Worm (Caenorhabditis elegans) whole organism, L2 larva: ENCODE data around the gene kbp-3.
A peak's percentile ranks its signal among the peaks of the same experiment; 100 is the strongest.

ENCODE experiments used
- C34F6.9 ChIP-seq: fragments of 150-350 bp; optimal IDR thresholded peaks from 2 replicates; lab custom pipeline; 2014; ENCODE audit warnings: missing biosample characterization, missing genetic modification characterization
- F13H6.1 ChIP-seq: sonication (generic microtip); optimal IDR thresholded peaks from 2 replicates; lab custom pipeline; 2016; ENCODE audit warnings: missing genetic modification characterization, missing compliant biosample characterization
- R02D3.7 ChIP-seq: fragments of 150-350 bp; optimal IDR thresholded peaks from 2 replicates; lab custom pipeline; 2014; ENCODE audit warnings: missing biosample characterization, missing genetic modification characterization
- Y55F3AM.14 ChIP-seq: fragments of 200-800 bp; sonication (Bioruptor generic); optimal IDR thresholded peaks from 2 replicates; lab custom pipeline; 2018; ENCODE audit warnings: mild to moderate bottlenecking, missing genetic modification characterization, missing compliant biosample characterization
- ZK546.5 ChIP-seq: sonication (generic microtip); optimal IDR thresholded peaks from 2 replicates; lab custom pipeline; 2017; ENCODE audit warnings: missing biosample characterization, missing genetic modification characterization
- ama-1 ChIP-seq: fragments of 150-350 bp; optimal IDR thresholded peaks from 2 replicates; lab custom pipeline; 2018; ENCODE audit warnings: inconsistent platforms
- blmp-1 ChIP-seq: sonication (generic microtip); optimal IDR thresholded peaks from 2 replicates; lab custom pipeline; 2017; ENCODE audit warnings: missing genetic modification characterization, mild to moderate bottlenecking, missing compliant biosample characterization, antibody characterized with exemption, moderate library complexity; ENCODE audit not compliant: insufficient read depth
- ceh-16 ChIP-seq: fragments of 150-350 bp; optimal IDR thresholded peaks from 2 replicates; lab custom pipeline; 2014; ENCODE audit warnings: missing biosample characterization, missing genetic modification characterization
- ceh-82 ChIP-seq: fragments of 150-350 bp; optimal IDR thresholded peaks from 2 replicates; lab custom pipeline; 2014; ENCODE audit warnings: missing biosample characterization, missing genetic modification characterization
- crh-2 ChIP-seq: sonication (generic microtip); optimal IDR thresholded peaks from 2 replicates; lab custom pipeline; 2017; ENCODE audit warnings: missing biosample characterization, missing genetic modification characterization
- egl-27 ChIP-seq: sonication (generic microtip); optimal IDR thresholded peaks from 3 replicates; lab custom pipeline; 2017; ENCODE audit warnings: missing biosample characterization, missing genetic modification reagents, missing genetic modification characterization
- elt-1 ChIP-seq: fragments of 150-350 bp; optimal IDR thresholded peaks from 2 replicates; lab custom pipeline; 2014; ENCODE audit warnings: missing biosample characterization, missing genetic modification characterization
- fos-1 ChIP-seq: fragments of 150-350 bp; optimal IDR thresholded peaks from 2 replicates; lab custom pipeline; 2014; ENCODE audit warnings: missing biosample characterization, missing genetic modification characterization
- gmeb-1 ChIP-seq: fragments of 150-350 bp; optimal IDR thresholded peaks from 2 replicates; lab custom pipeline; 2014; ENCODE audit warnings: missing biosample characterization, missing genetic modification characterization
- lin-11 ChIP-seq: fragments of 150-350 bp; sonication (generic microtip); optimal IDR thresholded peaks from 2 replicates; lab custom pipeline; 2014; ENCODE audit warnings: missing biosample characterization, missing genetic modification characterization, inconsistent platforms, mixed read lengths
- lin-13 ChIP-seq: fragments of 150-350 bp; optimal IDR thresholded peaks from 2 replicates; lab custom pipeline; 2014; ENCODE audit warnings: missing biosample characterization, missing genetic modification reagents, missing genetic modification characterization
- lin-39 ChIP-seq: fragments of 150-350 bp; optimal IDR thresholded peaks from 2 replicates; lab custom pipeline; 2014; ENCODE audit warnings: missing biosample characterization, missing genetic modification reagents, missing genetic modification characterization
- lsy-2 ChIP-seq, 2 experiments: fragments of 150-350 bp in 1 of 2; sonication (generic microtip) in 1 of 2; optimal IDR thresholded peaks; 2 replicates each; lab custom pipeline; 2014 to 2017; ENCODE audit warnings: missing biosample characterization in 2 of 2, missing genetic modification characterization in 2 of 2
- mab-5 ChIP-seq: fragments of 150-350 bp; optimal IDR thresholded peaks from 2 replicates; lab custom pipeline; 2014; ENCODE audit warnings: missing biosample characterization, missing genetic modification characterization
- mbf-1 ChIP-seq: sonication (generic microtip); optimal IDR thresholded peaks from 2 replicates; lab custom pipeline; 2017; ENCODE audit warnings: missing biosample characterization, missing genetic modification characterization
- mdl-1 ChIP-seq, 2 experiments: fragments of 150-350 bp in 1 of 2; sonication (generic microtip) in 1 of 2; optimal IDR thresholded peaks; 2 replicates each; lab custom pipeline; 2017; ENCODE audit warnings: missing biosample characterization in 2 of 2, missing genetic modification characterization in 2 of 2
- nhr-10 ChIP-seq: sonication (generic microtip); optimal IDR thresholded peaks from 2 replicates; lab custom pipeline; 2017; ENCODE audit warnings: missing biosample characterization, missing genetic modification characterization
- nhr-12 ChIP-seq: fragments of 150-350 bp; optimal IDR thresholded peaks from 2 replicates; lab custom pipeline; 2014; ENCODE audit warnings: missing biosample characterization, missing genetic modification characterization
- nhr-129 ChIP-seq: fragments of 150-350 bp; optimal IDR thresholded peaks from 2 replicates; lab custom pipeline; 2014; ENCODE audit warnings: missing biosample characterization, missing genetic modification characterization
- nhr-21 ChIP-seq: fragments of 150-350 bp; optimal IDR thresholded peaks from 2 replicates; lab custom pipeline; 2014; ENCODE audit warnings: missing biosample characterization, missing genetic modification characterization
- nhr-23 ChIP-seq: fragments of 150-350 bp; optimal IDR thresholded peaks from 2 replicates; lab custom pipeline; 2014; ENCODE audit warnings: missing biosample characterization, missing genetic modification reagents, missing genetic modification characterization
- nhr-237 ChIP-seq: fragments of 150-350 bp; optimal IDR thresholded peaks from 2 replicates; lab custom pipeline; 2014; ENCODE audit warnings: missing biosample characterization, missing genetic modification characterization
- nhr-25 ChIP-seq: fragments of 150-350 bp; sonication (generic microtip); optimal IDR thresholded peaks from 3 replicates; lab custom pipeline; 2014; ENCODE audit warnings: missing biosample characterization, missing genetic modification characterization
- nhr-6 ChIP-seq: fragments of 150-350 bp; optimal IDR thresholded peaks from 2 replicates; lab custom pipeline; 2014; ENCODE audit warnings: missing biosample characterization, missing genetic modification characterization
- nhr-77 ChIP-seq: fragments of 150-350 bp; optimal IDR thresholded peaks from 2 replicates; lab custom pipeline; 2014; ENCODE audit warnings: missing biosample characterization, missing genetic modification characterization
- peb-1 ChIP-seq: fragments of 150-350 bp; optimal IDR thresholded peaks from 2 replicates; lab custom pipeline; 2014; ENCODE audit warnings: missing biosample characterization, missing genetic modification characterization
- sem-4 ChIP-seq: fragments of 150-350 bp; optimal IDR thresholded peaks from 2 replicates; lab custom pipeline; 2014; ENCODE audit warnings: missing biosample characterization, missing genetic modification reagents, missing genetic modification characterization
- sma-3 ChIP-seq: sonication (generic microtip); optimal IDR thresholded peaks from 2 replicates; lab custom pipeline; 2016; ENCODE audit warnings: missing genetic modification reagents, missing genetic modification characterization, missing compliant biosample characterization
- sma-9 ChIP-seq, 2 experiments: fragments of 150-350 bp in 1 of 2; sonication (generic microtip) in 1 of 2; optimal IDR thresholded peaks; 2 replicates each; lab custom pipeline; 2014 to 2016; ENCODE audit warnings: missing genetic modification characterization in 2 of 2, mild to moderate bottlenecking in 1 of 2, missing biosample characterization in 1 of 2, missing compliant biosample characterization in 1 of 2, missing genetic modification reagents in 1 of 2, moderate library complexity in 1 of 2
- snpc-4 ChIP-seq: fragments of 150-350 bp; optimal IDR thresholded peaks from 2 replicates; lab custom pipeline; 2014; ENCODE audit warnings: missing biosample characterization, missing genetic modification characterization
- unc-39 ChIP-seq: fragments of 150-350 bp; optimal IDR thresholded peaks from 2 replicates; lab custom pipeline; 2014; ENCODE audit warnings: missing biosample characterization, missing genetic modification characterization
- unc-55 ChIP-seq: fragments of 150-350 bp; sonication (generic microtip); optimal IDR thresholded peaks from 3 replicates; lab custom pipeline; 2014; ENCODE audit warnings: missing biosample characterization, missing genetic modification reagents, missing genetic modification characterization
- unc-62 ChIP-seq: fragments of 150-350 bp; optimal IDR thresholded peaks from 2 replicates; lab custom pipeline; 2014; ENCODE audit warnings: missing biosample characterization, missing genetic modification reagents, missing genetic modification characterization
- zag-1 ChIP-seq: fragments of 150-350 bp; optimal IDR thresholded peaks from 2 replicates; lab custom pipeline; 2014; ENCODE audit warnings: missing biosample characterization, missing genetic modification characterization
- ztf-11 ChIP-seq: sonication (generic microtip); optimal IDR thresholded peaks from 2 replicates; lab custom pipeline; 2017; ENCODE audit warnings: missing biosample characterization, missing genetic modification characterization
- ztf-4 ChIP-seq: fragments of 150-350 bp; optimal IDR thresholded peaks from 2 replicates; lab custom pipeline; 2014; ENCODE audit warnings: missing biosample characterization, missing genetic modification characterization

Gene kbp-3

DNA sequence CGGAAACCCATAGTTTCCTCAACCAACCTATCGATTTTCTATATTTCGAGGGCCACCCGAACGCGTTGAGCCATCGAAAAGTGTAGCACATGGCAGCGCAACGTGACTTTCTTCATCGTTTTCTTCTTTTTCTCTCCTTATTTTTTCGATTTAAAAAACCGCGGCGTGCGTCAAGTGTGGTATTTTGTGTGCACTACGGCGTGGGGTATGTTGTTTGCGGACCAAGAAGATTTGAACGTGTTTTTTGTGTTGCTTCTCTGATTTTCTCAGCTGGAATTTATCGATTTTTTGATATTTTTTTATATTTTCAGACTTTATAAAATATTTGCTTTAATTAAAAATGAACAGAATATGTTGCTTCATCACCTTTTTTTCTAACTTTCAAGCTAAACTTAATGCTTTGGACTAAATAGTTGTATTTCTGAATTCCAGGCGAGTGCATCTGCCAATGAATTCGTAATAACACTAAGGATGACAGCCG lies 31.9 kb downstream of the kbp-3 start, which contains the start of the genes agl-1 and pfs-2:
TSS of gene agl-1 (minus strand) at position 178 of the 481 bp plus-strand sequence.
TSS of gene pfs-2 (plus strand) at position 431 of the 481 bp plus-strand sequence.
- TF ChIP-seq nhr-6 (tag; lab: Kevin White, UChicago) (no peak), elt-1 (no peak), lin-13 (GFP tag; lab: Kevin White, UChicago) (peak; percentile 77), mdl-1 (tag; optimal IDR thresholded peaks at IDR 0.05; lab: Kevin White, UChicago) (peak; percentile 51 to 75), mbf-1 (tag; lab: Kevin White, UChicago) (no peak), C34F6.9 (tag; lab: Kevin White, UChicago) (peak; percentile 91), sma-3 (GFP tag; lab: Kevin White, UChicago) (peak; percentile 40), egl-27 (tag; lab: Kevin White, UChicago) (peak; percentile 10), ztf-4 (tag; lab: Kevin White, UChicago) (no peak), F13H6.1 (tag; lab: Kevin White, UChicago) (peak; percentile 64), nhr-25 (tag; lab: Kevin White, UChicago) (peak; percentile 42), peb-1 (tag; lab: Kevin White, UChicago) (no peak), fos-1 (tag; lab: Kevin White, UChicago) (peak; percentile 31), mab-5 (peak; percentile 53), lsy-2 (tag; optimal IDR thresholded peaks at IDR 0.05; lab: Kevin White, UChicago) (peak; percentile 82 to 93), gmeb-1 (tag; lab: Kevin White, UChicago) (peak; percentile 90), R02D3.7 (tag; lab: Kevin White, UChicago) (no peak), sma-9 (GFP tag; optimal IDR thresholded peaks at IDR 0.05; lab: Kevin White, UChicago) (peak; percentile 63), sma-9 (tag; optimal IDR thresholded peaks at IDR 0.05; lab: Kevin White, UChicago) (no peak), nhr-12 (tag; lab: Kevin White, UChicago) (no peak), snpc-4 (tag; lab: Kevin White, UChicago) (peak; percentile 48), ZK546.5 (peak; percentile 43), crh-2 (tag; lab: Kevin White, UChicago) (peak; percentile 82), ama-1 (lab: Kevin White, UChicago) (peak; percentile 25), sem-4 (peak; percentile 22), unc-55 (GFP tag; lab: Kevin White, UChicago) (peak; percentile 84), Y55F3AM.14 (GFP tag; lab: Kevin White, UChicago) (peak; percentile 51), zag-1 (tag; lab: Kevin White, UChicago) (peak; percentile 39), lin-11 (tag; lab: Kevin White, UChicago) (peak; percentile 7), lin-39 (tag; lab: Kevin White, UChicago) (no peak), nhr-129 (tag; lab: Kevin White, UChicago) (peak; percentile 81), blmp-1 (tag; lab: Kevin White, UChicago) (peak; percentile 2)

- TF ChIP-seq ceh-82 (tag; lab: Kevin White, UChicago) (no peak), peb-1 (tag; lab: Kevin White, UChicago) (no peak), ceh-16 (tag; lab: Kevin White, UChicago) (no peak)
These were observed 38.5 kb downstream of the kbp-3 start for ce11 chrII:14351352-14351751.

DNA sequence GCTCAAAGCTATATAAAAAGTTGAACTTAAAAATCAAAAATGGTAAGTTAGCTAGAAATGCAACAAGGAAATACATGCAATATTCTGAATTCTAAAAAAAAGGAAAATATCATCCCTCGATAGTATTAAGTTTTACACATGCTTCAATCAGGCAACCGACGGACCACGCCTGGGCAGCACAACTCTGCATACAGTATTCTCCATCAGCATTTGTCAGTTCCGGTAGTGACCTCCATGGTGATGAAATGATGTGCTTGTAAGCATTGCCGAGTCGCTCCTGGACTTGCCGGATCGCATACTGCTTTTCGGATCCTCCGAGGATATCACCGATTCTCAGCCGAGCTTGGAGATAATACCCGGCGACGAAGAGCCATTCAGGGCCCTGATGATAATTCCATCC lies 39.1 kb downstream of the kbp-3 start:
- TF ChIP-seq sma-3 (GFP tag; lab: Kevin White, UChicago) = no peak
- no peak for TF ChIP-seq unc-62 (GFP tag; lab: Kevin White, UChicago)
- peak in 1 of 2 experiments; percentile 15 for TF ChIP-seq lsy-2 (tag; optimal IDR thresholded peaks at IDR 0.05; lab: Kevin White, UChicago)

DNA sequence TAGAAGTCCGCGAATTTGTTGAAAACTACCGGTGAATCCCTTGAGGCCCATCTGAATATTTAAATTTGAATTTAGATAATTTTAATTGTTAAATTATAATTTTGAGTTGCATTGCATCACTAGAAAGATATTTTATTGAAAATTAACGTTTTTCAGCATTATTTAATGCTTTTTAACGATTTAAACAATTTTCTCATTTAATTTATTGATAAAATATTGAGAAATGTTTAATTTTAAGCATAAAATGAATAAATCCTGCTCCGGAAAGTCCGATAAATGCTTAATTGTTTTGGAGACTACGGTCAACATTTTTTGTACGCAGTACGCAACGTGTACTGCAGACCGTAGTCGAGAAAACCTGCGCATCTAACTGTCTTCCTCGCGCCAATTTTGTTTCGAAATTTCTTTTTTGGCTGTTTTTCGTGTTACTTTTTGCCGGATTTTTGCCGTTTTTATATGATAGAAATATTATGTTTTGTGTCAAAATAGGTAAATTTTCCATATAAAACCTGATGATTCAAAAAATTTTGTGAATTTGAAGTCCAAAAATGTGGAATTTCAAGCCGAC lies 40.4 kb downstream of the kbp-3 start, which contains the start of the genes Y54G11A.17, lin-7 and elof-1:
TSS of gene Y54G11A.17 (minus strand) at position 51 of the 568 bp plus-strand sequence.
TSS of gene lin-7 (minus strand) at position 51 of the 568 bp plus-strand sequence.
TSS of gene elof-1 (plus strand) at position 383 of the 568 bp plus-strand sequence.
- TF ChIP-seq nhr-10 (tag; lab: Kevin White, UChicago) = no peak
- TF ChIP-seq blmp-1 (tag; lab: Kevin White, UChicago) = peak; percentile 14
- TF ChIP-seq fos-1 (tag; lab: Kevin White, UChicago) = peak; percentile 76
- TF ChIP-seq ztf-11 (tag; lab: Kevin White, UChicago) = no peak
- TF ChIP-seq nhr-12 (tag; lab: Kevin White, UChicago) = no peak
- TF ChIP-seq nhr-25 (tag; lab: Kevin White, UChicago) = peak; percentile 70
- TF ChIP-seq nhr-21 (tag; lab: Kevin White, UChicago) = peak; percentile 78
- peak; percentile 36 for TF ChIP-seq mab-5
- TF ChIP-seq sma-9 (GFP tag; optimal IDR thresholded peaks at IDR 0.05; lab: Kevin White, UChicago) = peak; percentile 64
- TF ChIP-seq sma-9 (tag; optimal IDR thresholded peaks at IDR 0.05; lab: Kevin White, UChicago) = no peak
- no peak for TF ChIP-seq nhr-237 (tag; lab: Kevin White, UChicago)
- peak; percentile 70 for TF ChIP-seq ztf-4 (tag; lab: Kevin White, UChicago)
- peak; percentile 99 to 100 for TF ChIP-seq lsy-2 (tag; optimal IDR thresholded peaks at IDR 0.05; lab: Kevin White, UChicago)
- TF ChIP-seq ZK546.5 = peak; percentile 94
- peak; percentile 86 for TF ChIP-seq snpc-4 (tag; lab: Kevin White, UChicago)
- TF ChIP-seq ceh-16 (tag; lab: Kevin White, UChicago) = no peak
- no peak for TF ChIP-seq mbf-1 (tag; lab: Kevin White, UChicago)
- TF ChIP-seq nhr-23 (tag; lab: Kevin White, UChicago) = no peak
- peak; percentile 95 for TF ChIP-seq lin-11 (tag; lab: Kevin White, UChicago)
- TF ChIP-seq unc-39 (tag; lab: Kevin White, UChicago) = no peak
- peak in 1 of 2 experiments; percentile 30 for TF ChIP-seq mdl-1 (tag; optimal IDR thresholded peaks at IDR 0.05; lab: Kevin White, UChicago)
- peak; percentile 2 for TF ChIP-seq Y55F3AM.14 (GFP tag; lab: Kevin White, UChicago)
- peak; percentile 96 for TF ChIP-seq C34F6.9 (tag; lab: Kevin White, UChicago)
- no peak for TF ChIP-seq peb-1 (tag; lab: Kevin White, UChicago)
- TF ChIP-seq zag-1 (tag; lab: Kevin White, UChicago) = peak; percentile 48
- peak; percentile 94 for TF ChIP-seq nhr-129 (tag; lab: Kevin White, UChicago)
- TF ChIP-seq nhr-77 = peak; percentile 49
- TF ChIP-seq sma-3 (GFP tag; lab: Kevin White, UChicago) = peak; percentile 83
- TF ChIP-seq ama-1 (lab: Kevin White, UChicago) = peak; percentile 89
- TF ChIP-seq lin-13 (GFP tag; lab: Kevin White, UChicago) = peak; percentile 87
- no peak for TF ChIP-seq elt-1
